Worm (Caenorhabditis elegans) whole organism, late embryonic: Measurements from ENCODE around the gene zyg-8.

Experiments
- ceh-19 ChIP-seq: fragments of 200-800 bp; sonication (Bioruptor generic); optimal IDR thresholded peaks from 2 replicates; lab custom pipeline; 2018; ENCODE audit warnings: mild to moderate bottlenecking, missing genetic modification characterization, missing compliant biosample characterization
- ceh-2 ChIP-seq: sonication (generic microtip); optimal IDR thresholded peaks from 2 replicates; lab custom pipeline; 2016; ENCODE audit warnings: missing genotype, missing genetic modification characterization, missing compliant biosample characterization
- ceh-22 ChIP-seq: sonication (generic microtip); optimal IDR thresholded peaks from 2 replicates; lab custom pipeline; 2017; ENCODE audit warnings: missing biosample characterization, missing genetic modification characterization
- elt-4 ChIP-seq: sonication (generic microtip); optimal IDR thresholded peaks from 2 replicates; lab custom pipeline; 2016; ENCODE audit warnings: missing genetic modification characterization, missing compliant biosample characterization
- madf-2 ChIP-seq: sonication (generic microtip); optimal IDR thresholded peaks from 2 replicates; lab custom pipeline; 2017; ENCODE audit warnings: missing genetic modification characterization, missing compliant biosample characterization
- nhr-11 ChIP-seq: fragments of 150-350 bp; optimal IDR thresholded peaks from 2 replicates; lab custom pipeline; 2014; ENCODE audit warnings: missing biosample characterization, missing genetic modification characterization
- pat-9 ChIP-seq: fragments of 200-800 bp; sonication (Bioruptor generic); optimal IDR thresholded peaks from 2 replicates; lab custom pipeline; 2018; ENCODE audit warnings: mild to moderate bottlenecking, missing genetic modification characterization, moderate library complexity, missing compliant biosample characterization
- pha-4 ChIP-seq: fragments of 150-350 bp; optimal IDR thresholded peaks from 2 replicates; lab custom pipeline; 2018; ENCODE audit warnings: missing biosample characterization, missing genetic modification reagents, missing genetic modification characterization
- pros-1 ChIP-seq: fragments of 150-350 bp; optimal IDR thresholded peaks from 2 replicates; lab custom pipeline; 2014; ENCODE audit warnings: missing biosample characterization, missing genetic modification reagents, missing genetic modification characterization
- unc-55 ChIP-seq: sonication (generic microtip); optimal IDR thresholded peaks from 2 replicates; lab custom pipeline; 2017; ENCODE audit warnings: missing biosample characterization, missing genetic modification reagents, missing genetic modification characterization
- unc-86 ChIP-seq: sonication (generic microtip); optimal IDR thresholded peaks from 2 replicates; lab custom pipeline; 2016; ENCODE audit warnings: missing genetic modification characterization, missing compliant biosample characterization

DNA sequence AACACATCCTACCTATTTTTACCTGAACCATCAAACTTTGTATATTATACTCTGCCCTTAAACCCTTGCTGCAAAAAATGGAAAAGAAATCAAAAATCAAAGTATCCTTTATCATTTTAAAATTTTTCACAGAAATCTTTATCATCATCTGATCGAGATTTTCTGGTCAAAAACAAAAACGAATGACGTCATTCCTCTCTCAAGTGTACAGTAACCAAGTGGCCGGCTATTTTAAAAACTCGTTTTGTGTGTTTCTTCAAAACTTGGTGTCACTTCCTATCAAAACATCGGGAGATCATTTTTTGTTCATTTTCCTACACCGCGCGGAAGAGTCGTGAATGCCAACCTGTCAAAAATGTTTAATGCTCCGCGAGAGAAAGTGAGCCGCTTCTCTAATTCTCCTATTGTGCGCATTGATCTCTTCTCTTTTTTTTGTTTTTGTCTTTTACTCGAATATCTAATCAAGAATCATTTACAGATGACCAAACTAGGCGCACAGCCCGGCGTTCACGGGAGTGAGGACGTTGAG, 41.4 kb upstream of the zyg-8 start, which contains the start of gene brp-1:
- TF ChIP-seq elt-4 (tag; lab: Kevin White, UChicago), result no peak
- no peak for TF ChIP-seq ceh-2 (tag; lab: Kevin White, UChicago)
- no peak for TF ChIP-seq nhr-11 (tag; lab: Kevin White, UChicago)
- TF ChIP-seq unc-86 (tag; lab: Kevin White, UChicago), result no peak
- TF ChIP-seq pat-9 (tag; lab: Kevin White, UChicago), result no peak
- TF ChIP-seq pros-1, result no peak
- TF ChIP-seq madf-2 (tag; lab: Kevin White, UChicago), result no peak
- TF ChIP-seq pha-4 (tag; lab: Kevin White, UChicago), result no peak
- no peak for TF ChIP-seq ceh-19 (GFP tag; lab: Kevin White, UChicago)
- no peak for TF ChIP-seq unc-55
- TF ChIP-seq ceh-22 (tag; lab: Kevin White, UChicago), result no peak
